Worm (Caenorhabditis elegans): ENCODE results near the gene C10C6.13.

DNA sequence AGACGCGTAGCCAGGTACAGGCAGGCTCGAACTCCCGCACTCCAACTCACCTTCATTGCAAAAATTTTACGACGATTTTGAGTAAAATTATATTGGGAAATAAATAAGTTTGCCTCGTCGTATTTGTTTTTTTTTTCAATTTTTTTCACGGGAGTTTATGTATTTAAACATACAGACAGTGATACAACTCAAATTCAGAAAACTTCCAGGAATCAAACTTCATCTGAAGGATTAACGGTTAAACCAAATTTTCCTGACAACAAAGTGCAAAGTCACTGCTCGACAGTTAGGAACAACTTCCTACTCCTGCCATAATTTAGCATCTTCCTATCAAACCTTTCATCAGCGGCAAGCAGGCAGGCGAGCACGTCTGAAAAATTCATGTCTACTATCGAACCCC, 44.7 kb downstream of the C10C6.13 start, which contains the start of gene F22B3.8:
- TF ChIP-seq ztf-29 (GFP tag; IDR thresholded peaks at IDR 0.05) (no peak), ref-1 (GFP tag; conservative IDR thresholded peaks at IDR 0.05) (no peak), flt-1 (GFP tag; IDR thresholded peaks at IDR 0.05) (no peak), T22C8.4 (GFP tag; IDR thresholded peaks at IDR 0.05) (no peak), tab-1 (GFP tag; IDR thresholded peaks at IDR 0.05) (no peak), ztf-23 (GFP tag; IDR thresholded peaks at IDR 0.05) (no peak)

Measured in whole organism, midembryonic.